Fruit fly (Drosophila melanogaster): ENCODE measurements around the gene Rab14.

DNA sequence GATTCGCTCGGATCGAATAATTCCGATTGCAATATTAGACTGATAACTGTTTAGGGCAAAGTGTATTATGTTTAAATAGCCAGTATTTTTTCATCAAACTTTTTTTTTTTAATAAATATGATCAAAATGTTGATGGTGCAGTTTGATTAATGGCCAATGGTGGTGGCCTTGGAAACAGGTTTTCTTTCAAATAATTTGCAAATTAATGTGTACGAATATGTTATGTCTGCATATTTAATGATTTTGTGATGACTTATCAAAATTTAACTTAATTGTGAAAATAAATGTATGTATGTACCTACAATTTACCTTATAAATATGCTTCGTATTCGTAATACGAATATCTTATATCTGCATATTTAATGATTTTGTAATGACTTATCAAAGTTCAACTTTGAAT is 6.3 kb downstream of the Rab14 start:
- no peak for TF ChIP-seq psq (optimal IDR thresholded peaks at IDR 0.05)
- TF ChIP-seq ttk (optimal IDR thresholded peaks at IDR 0.05), result no peak
- TF ChIP-seq h (optimal IDR thresholded peaks at IDR 0.05), result no peak

All from Kc167 (cell line).